Fruit fly (Drosophila melanogaster): ENCODE results near the gene CG7924.

- TF ChIP-seq psq (optimal IDR thresholded peaks at IDR 0.05) (no peak), Dll (optimal IDR thresholded peaks at IDR 0.05) (no peak), CG8478 (optimal IDR thresholded peaks at IDR 0.05) (no peak)
Measured at dm6 chr3L:14216140-14216539, 17.1 kb upstream of the CG7924 start.
